Fruit fly (Drosophila melanogaster) whole organism, embryonic: ENCODE data around the gene GC.

ENCODE experiments used
- Antp ChIP-seq: fragments of 200-800 bp; sonication (Bioruptor generic); optimal IDR thresholded peaks from 3 replicates; lab custom pipeline; 2016; ENCODE audit warnings: missing biosample characterization, missing genetic modification characterization
- Awh ChIP-seq: fragments of 200-800 bp; sonication (Bioruptor generic); IDR thresholded peaks from 2 replicates; pipeline ENCODE4, ENCODE4 v1.3.6; 2022; ENCODE audit warnings: missing biosample characterization, missing genetic modification characterization
- B-H1 ChIP-seq: fragments of 200-800 bp; sonication (Bioruptor generic); IDR thresholded peaks from 3 replicates; pipeline ENCODE4 v1.3.6; 2022; ENCODE audit warnings: missing biosample characterization, missing genetic modification characterization
- BEAF-32 ChIP-seq: fragments of 200-800 bp; sonication (Bioruptor generic); optimal IDR thresholded peaks from 3 replicates; lab custom pipeline; 2017; ENCODE audit warnings: missing biosample characterization, missing genetic modification characterization, mild to moderate bottlenecking, moderate library complexity, missing genetic modification reagents
- CG10274 ChIP-seq: fragments of 200-800 bp; sonication (Bioruptor generic); optimal IDR thresholded peaks from 3 replicates; lab custom pipeline; 2017; ENCODE audit warnings: missing biosample characterization, mild to moderate bottlenecking, missing genetic modification characterization
- CG12299 ChIP-seq: fragments of 200-800 bp; sonication (Bioruptor generic); optimal IDR thresholded peaks from 2 replicates; lab custom pipeline; 2018; ENCODE audit warnings: missing biosample characterization, mild to moderate bottlenecking, missing genetic modification characterization
- CG12659 ChIP-seq: fragments of 200-800 bp; sonication (Bioruptor generic); optimal IDR thresholded peaks from 3 replicates; lab custom pipeline; 2017; ENCODE audit warnings: mild to moderate bottlenecking, missing biosample characterization, missing genetic modification reagents, missing genetic modification characterization
- CG15479 ChIP-seq: fragments of 200-800 bp; sonication (Bioruptor generic); optimal IDR thresholded peaks from 3 replicates; lab custom pipeline; 2019; ENCODE audit warnings: missing biosample characterization, mild to moderate bottlenecking, missing genetic modification characterization, moderate library complexity
- CG1603 ChIP-seq: fragments of 200-800 bp; sonication (Bioruptor generic); optimal IDR thresholded peaks from 2 replicates; lab custom pipeline; 2019; ENCODE audit warnings: missing biosample characterization, mild to moderate bottlenecking, missing genetic modification characterization, moderate library complexity
- CG16815 ChIP-seq: fragments of 200-800 bp; sonication (Bioruptor generic); optimal IDR thresholded peaks from 3 replicates; lab custom pipeline; 2017; ENCODE audit warnings: missing biosample characterization, mild to moderate bottlenecking, missing genetic modification characterization
- CG18011 ChIP-seq: fragments of 200-800 bp; sonication (Bioruptor generic); optimal IDR thresholded peaks from 2 replicates; lab custom pipeline; 2017; ENCODE audit warnings: missing biosample characterization, missing genetic modification characterization, mild to moderate bottlenecking, moderate library complexity, missing genotype
- CG18619 ChIP-seq: fragments of 200-800 bp; sonication (Bioruptor generic); optimal IDR thresholded peaks from 3 replicates; lab custom pipeline; 2017; ENCODE audit warnings: missing biosample characterization, mild to moderate bottlenecking, missing genetic modification characterization
- CG3281 ChIP-seq: fragments of 200-800 bp; sonication (Bioruptor generic); optimal IDR thresholded peaks from 3 replicates; lab custom pipeline; 2017; ENCODE audit warnings: missing biosample characterization, mild to moderate bottlenecking, missing genetic modification characterization
- CG4820 ChIP-seq: fragments of 200-800 bp; sonication (Bioruptor generic); optimal IDR thresholded peaks from 3 replicates; lab custom pipeline; 2016; ENCODE audit warnings: missing biosample characterization, missing genetic modification characterization
- CG6854 ChIP-seq: fragments of 200-800 bp; sonication (Bioruptor generic); optimal IDR thresholded peaks from 3 replicates; lab custom pipeline; 2017; ENCODE audit warnings: missing biosample characterization, mild to moderate bottlenecking, missing genetic modification characterization
- CG7271 ChIP-seq: fragments of 200-800 bp; sonication (Bioruptor generic); optimal IDR thresholded peaks from 2 replicates; lab custom pipeline; 2018; ENCODE audit warnings: missing biosample characterization, mild to moderate bottlenecking, missing genetic modification characterization, moderate library complexity
- CG7357 ChIP-seq: fragments of 200-800 bp; sonication (Bioruptor generic); IDR thresholded peaks from 3 replicates; pipeline ENCODE4 v1.3.6; 2022; ENCODE audit warnings: missing biosample characterization, missing genetic modification characterization
- CG9437 ChIP-seq: fragments of 200-800 bp; sonication (Bioruptor generic); optimal IDR thresholded peaks from 2 replicates; lab custom pipeline; 2018; ENCODE audit warnings: missing biosample characterization, mild to moderate bottlenecking, missing genetic modification characterization
- CG9609 ChIP-seq: fragments of 200-800 bp; sonication (Bioruptor generic); optimal IDR thresholded peaks from 3 replicates; lab custom pipeline; 2016; ENCODE audit warnings: missing biosample characterization, missing genetic modification characterization
- CG9932 ChIP-seq: fragments of 200-800 bp; sonication (Bioruptor generic); IDR thresholded peaks from 2 replicates; pipeline ENCODE4 v1.3.6; 2022; ENCODE audit warnings: missing biosample characterization, missing genetic modification characterization
- Camta ChIP-seq: fragments of 200-800 bp; sonication (Bioruptor generic); optimal IDR thresholded peaks from 2 replicates; lab custom pipeline; 2016; ENCODE audit warnings: missing biosample characterization, missing genetic modification characterization
- Chrac-16 ChIP-seq: fragments of 200-800 bp; sonication (Bioruptor generic); optimal IDR thresholded peaks from 3 replicates; lab custom pipeline; 2016; ENCODE audit warnings: missing biosample characterization, missing genetic modification characterization
- CrebB ChIP-seq: fragments of 200-800 bp; sonication (Bioruptor generic); optimal IDR thresholded peaks from 3 replicates; lab custom pipeline; 2018; ENCODE audit warnings: missing biosample characterization, mild to moderate bottlenecking, missing genetic modification characterization
- Dref ChIP-seq: fragments of 200-800 bp; sonication (Bioruptor generic); IDR thresholded peaks from 2 replicates; pipeline ENCODE4 v1.3.6; 2022; ENCODE audit warnings: missing biosample characterization, missing genetic modification characterization
- Drgx ChIP-seq: fragments of 200-800 bp; sonication (Bioruptor generic); IDR thresholded peaks from 2 replicates; pipeline ENCODE4 v1.3.6; 2022; ENCODE audit warnings: missing biosample characterization, missing genetic modification characterization
- Gug ChIP-seq: fragments of 200-800 bp; sonication (Bioruptor generic); IDR thresholded peaks from 4 replicates; pipeline ENCODE4 v1.3.6; 2022; ENCODE audit warnings: missing biosample characterization, missing genetic modification characterization
- Lim3 ChIP-seq: fragments of 200-800 bp; sonication (Bioruptor generic); IDR thresholded peaks from 2 replicates; pipeline ENCODE4 v1.3.6; 2022; ENCODE audit warnings: missing biosample characterization, missing genetic modification characterization
- MBD-R2 ChIP-seq: fragments of 200-800 bp; sonication (Bioruptor generic); IDR thresholded peaks from 2 replicates; pipeline ENCODE4 v1.3.6; 2022; ENCODE audit warnings: missing biosample characterization, missing genetic modification characterization
- MESR4 ChIP-seq: fragments of 200-800 bp; sonication (Bioruptor generic); optimal IDR thresholded peaks from 2 replicates; lab custom pipeline; 2018; ENCODE audit warnings: missing biosample characterization, mild to moderate bottlenecking, missing genetic modification characterization, moderate library complexity
- Nf-YA ChIP-seq: fragments of 200-800 bp; sonication (Bioruptor generic); IDR thresholded peaks from 2 replicates; pipeline ENCODE4 v1.3.6; 2022; ENCODE audit warnings: missing biosample characterization, missing genetic modification characterization
- NfI ChIP-seq: fragments of 200-800 bp; sonication (Bioruptor generic); optimal IDR thresholded peaks from 3 replicates; lab custom pipeline; 2018; ENCODE audit warnings: missing biosample characterization, mild to moderate bottlenecking, missing genetic modification characterization, moderate library complexity
- Optix ChIP-seq: fragments of 200-800 bp; sonication (Bioruptor generic); IDR thresholded peaks from 3 replicates; pipeline ENCODE4 v1.3.6; 2022; ENCODE audit warnings: missing biosample characterization, missing genetic modification characterization
- PHDP ChIP-seq: fragments of 200-800 bp; sonication (Bioruptor generic); optimal IDR thresholded peaks from 3 replicates; lab custom pipeline; 2018; ENCODE audit warnings: missing biosample characterization, mild to moderate bottlenecking, missing genetic modification characterization, moderate library complexity
- Sry-δ ChIP-seq: fragments of 200-800 bp; sonication (Bioruptor generic); optimal IDR thresholded peaks from 2 replicates; lab custom pipeline; 2016; ENCODE audit warnings: missing biosample characterization, missing genetic modification characterization
- Trl ChIP-seq, 3 experiments: fragments of >200 bp in 2 of 3; fragments of 200-800 bp in 1 of 3; sonication (Bioruptor generic) in 1 of 3; optimal IDR thresholded peaks; 2 replicates in 1 of 3; 3 replicates in 2 of 3; lab custom pipeline; 2016 to 2017; ENCODE audit warnings: missing biosample characterization in 1 of 3, missing genetic modification characterization in 1 of 3
- ash1 ChIP-seq: fragments of 200-800 bp; sonication (Bioruptor generic); optimal IDR thresholded peaks from 2 replicates; lab custom pipeline; 2018; ENCODE audit warnings: missing biosample characterization, mild to moderate bottlenecking, missing genetic modification characterization
- bbx ChIP-seq: fragments of 200-800 bp; sonication (Bioruptor generic); IDR thresholded peaks from 2 replicates; pipeline ENCODE4 v1.3.6; 2022; ENCODE audit warnings: missing biosample characterization, missing genetic modification characterization; ENCODE audit not compliant: partially characterized antibody
- cad ChIP-seq: fragments of >200 bp; optimal IDR thresholded peaks from 2 replicates; lab custom pipeline; 2017; ENCODE audit warnings: missing biosample characterization, missing genetic modification characterization
- cato ChIP-seq: fragments of 200-800 bp; sonication (Bioruptor generic); optimal IDR thresholded peaks from 2 replicates; lab custom pipeline; 2016; ENCODE audit warnings: missing biosample characterization, missing genetic modification characterization, borderline replicate concordance
- cg ChIP-seq: fragments of 200-800 bp; sonication (Bioruptor generic); optimal IDR thresholded peaks from 3 replicates; lab custom pipeline; 2019; ENCODE audit warnings: missing biosample characterization, mild to moderate bottlenecking, missing genetic modification characterization, moderate library complexity
- ci ChIP-seq: fragments of 200-800 bp; sonication (Bioruptor generic); IDR thresholded peaks from 3 replicates; pipeline ENCODE4 v1.3.6; 2022; ENCODE audit warnings: missing biosample characterization, missing genetic modification characterization
- corto ChIP-seq: fragments of 200-800 bp; sonication (Bioruptor generic); optimal IDR thresholded peaks from 2 replicates; lab custom pipeline; 2016; ENCODE audit warnings: missing biosample characterization, mild to moderate bottlenecking, missing genetic modification characterization, moderate library complexity
- emc ChIP-seq: fragments of 200-800 bp; sonication (Bioruptor generic); optimal IDR thresholded peaks from 2 replicates; lab custom pipeline; 2016; ENCODE audit warnings: missing biosample characterization, missing genetic modification characterization
- fd102C ChIP-seq: fragments of 200-800 bp; sonication (Bioruptor generic); optimal IDR thresholded peaks from 2 replicates; lab custom pipeline; 2018; ENCODE audit warnings: missing biosample characterization, mild to moderate bottlenecking, missing genetic modification characterization, moderate library complexity
- kni ChIP-seq: fragments of 200-800 bp; sonication (Bioruptor generic); optimal IDR thresholded peaks from 3 replicates; lab custom pipeline; 2017; ENCODE audit warnings: mild to moderate bottlenecking, missing biosample characterization, missing genetic modification reagents, missing genetic modification characterization
- nau ChIP-seq: fragments of 200-800 bp; sonication (Bioruptor generic); optimal IDR thresholded peaks from 3 replicates; lab custom pipeline; 2017; ENCODE audit warnings: missing biosample characterization, mild to moderate bottlenecking, missing genetic modification characterization, missing genetic modification reagents
- pnt ChIP-seq: fragments of 200-800 bp; sonication (Bioruptor generic); optimal IDR thresholded peaks from 3 replicates; lab custom pipeline; 2016; ENCODE audit warnings: missing biosample characterization, missing genetic modification characterization
- sens ChIP-seq: fragments of 200-800 bp; sonication (Bioruptor generic); peaks from one replicate; lab custom pipeline; 2016; ENCODE audit warnings: missing biosample characterization, missing genetic modification characterization
- wdn ChIP-seq: fragments of 200-800 bp; sonication (Bioruptor generic); IDR thresholded peaks from 2 replicates; pipeline ENCODE4 v1.3.6; 2022; ENCODE audit warnings: missing biosample characterization, missing genetic modification characterization

GC gene

DNA sequence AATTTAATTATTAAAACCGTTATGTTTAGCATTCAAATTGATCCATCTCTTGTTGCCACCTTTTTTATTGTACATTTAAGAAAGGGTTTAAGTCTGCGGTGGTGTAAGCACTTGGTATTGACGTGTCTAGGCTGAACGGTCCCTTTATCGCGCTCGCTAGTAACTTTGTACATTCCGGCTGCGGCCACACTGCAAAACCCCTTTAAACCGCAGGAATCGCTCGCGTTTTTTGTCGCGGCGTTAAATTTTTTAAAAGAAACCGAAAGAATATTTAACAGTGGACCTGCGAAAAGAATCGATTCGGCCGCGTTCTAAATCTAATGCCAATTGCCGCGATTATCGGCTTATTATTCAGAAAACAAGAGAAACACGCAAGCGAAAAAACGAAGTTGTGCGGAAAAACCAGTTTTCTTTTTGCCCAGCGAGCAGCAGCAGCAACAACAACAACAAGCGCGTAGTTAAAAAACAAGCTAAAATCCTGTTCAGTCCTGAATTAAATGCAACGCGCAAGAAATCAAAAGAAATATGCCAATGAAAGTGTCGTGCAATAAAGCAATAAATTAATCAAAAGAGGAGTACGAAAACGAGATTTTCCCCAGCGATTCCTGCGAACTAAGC, 52.5 kb downstream of the GC start, which contains the start of gene CG13917 (continued):
- no peak for TF ChIP-seq CG6854 (GFP tag; lab: Kevin White, UChicago)
- TF ChIP-seq Lim3 (GFP tag; lab: Robert Waterston, UW) = no peak
- TF ChIP-seq Trl (optimal IDR thresholded peaks at IDR 0.05; lab: Kevin White, UChicago) = no peak
- no peak for TF ChIP-seq Trl (GFP tag; optimal IDR thresholded peaks at IDR 0.05; lab: Kevin White, UChicago)
- TF ChIP-seq CrebB (tag; lab: Kevin White, UChicago) = no peak
- no peak for TF ChIP-seq NfI (GFP tag; lab: Kevin White, UChicago)
- TF ChIP-seq PHDP (tag; lab: Kevin White, UChicago) = no peak
- TF ChIP-seq Nf-YA (GFP tag; lab: Robert Waterston, UW) = no peak
- TF ChIP-seq CG7357 (GFP tag; lab: Robert Waterston, UW) = no peak
- TF ChIP-seq CG12299 = peak; percentile 41
- TF ChIP-seq Awh (GFP tag; lab: Robert Waterston, UW) = no peak
- TF ChIP-seq CG10274 (GFP tag; lab: Kevin White, UChicago) = no peak
- peak; percentile 64 for TF ChIP-seq bbx
- peak; percentile 48 for TF ChIP-seq Sry-δ (GFP tag; lab: Kevin White, UChicago)
- no peak for TF ChIP-seq CG15479 (GFP tag; lab: Kevin White, UChicago)
- TF ChIP-seq MESR4 = peak; percentile 34
- TF ChIP-seq MBD-R2 (GFP tag; lab: Robert Waterston, UW) = peak; percentile 65

DNA sequence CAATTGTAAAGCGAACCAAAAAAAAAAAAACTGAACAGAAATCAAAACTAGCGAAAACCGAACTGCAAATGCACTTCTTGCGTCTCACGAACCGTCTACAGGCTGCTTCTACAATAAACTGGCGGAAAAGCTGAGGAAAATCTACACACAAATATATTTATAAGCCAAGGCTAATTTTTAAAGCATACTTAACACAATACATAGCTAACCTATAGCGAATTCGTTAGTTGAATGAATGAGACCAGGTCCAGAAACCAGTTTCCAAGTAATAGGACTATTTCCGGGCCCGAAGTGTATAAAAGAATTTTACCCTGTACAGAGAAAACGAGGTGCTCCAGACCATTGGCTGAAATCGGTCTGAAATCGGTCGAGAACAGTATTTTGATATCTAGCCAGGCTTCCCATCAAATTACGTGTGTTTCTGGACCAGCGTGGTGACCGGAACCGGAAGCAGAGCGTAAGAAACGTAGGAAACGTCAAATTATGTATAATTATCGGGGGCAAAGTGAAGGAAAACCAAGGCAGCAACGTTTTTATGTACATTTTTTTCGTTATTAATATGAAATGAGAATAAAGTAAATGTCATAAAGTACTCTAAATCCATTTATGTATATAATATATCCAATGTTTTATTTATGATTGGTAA, 53.2 kb downstream of the GC start:
- no peak for TF ChIP-seq Gug (GFP tag; lab: Robert Waterston, UW)
- no peak for TF ChIP-seq CG18011 (GFP tag; lab: Kevin White, UChicago)
- no peak for TF ChIP-seq CG9609 (GFP tag; lab: Kevin White, UChicago)
- no peak for TF ChIP-seq pnt (GFP tag; lab: Kevin White, UChicago)
- no peak for TF ChIP-seq Optix (GFP tag; lab: Robert Waterston, UW)
- no peak for TF ChIP-seq Antp (GFP tag; lab: Kevin White, UChicago)
- TF ChIP-seq CG18619 (GFP tag; lab: Kevin White, UChicago) = peak; percentile 1
- peak; percentile 58; the same call in 1 of the 3 replicates for TF ChIP-seq ci
- TF ChIP-seq ash1 (GFP tag; lab: Kevin White, UChicago) = no peak
- no peak for TF ChIP-seq wdn
- peak; percentile 27 for TF ChIP-seq CG9437 (GFP tag; lab: Kevin White, UChicago)
- TF ChIP-seq CG4820 = no peak
- no peak for TF ChIP-seq Camta (GFP tag; lab: Kevin White, UChicago)
- no peak for TF ChIP-seq corto
- no peak for TF ChIP-seq cato (GFP tag; lab: Kevin White, UChicago)
- TF ChIP-seq nau = no peak
- no peak for TF ChIP-seq CG1603
- peak; percentile 55 for TF ChIP-seq sens
- TF ChIP-seq kni (GFP tag; lab: Kevin White, UChicago) = no peak
- no peak for TF ChIP-seq CG9932 (GFP tag; lab: Robert Waterston, UW)
- no peak for TF ChIP-seq cad (GFP tag; lab: Kevin White, UChicago)
- no peak for TF ChIP-seq fd102C (GFP tag; lab: Kevin White, UChicago)
- TF ChIP-seq CG7271 = peak; percentile 18
- TF ChIP-seq BEAF-32 (GFP tag; lab: Kevin White, UChicago) = no peak
- TF ChIP-seq Chrac-16 (GFP tag; lab: Kevin White, UChicago) = no peak
- TF ChIP-seq B-H1 = no peak
- no peak for TF ChIP-seq CG3281 (GFP tag; lab: Kevin White, UChicago)
- no peak for TF ChIP-seq CG12659 (GFP tag; lab: Kevin White, UChicago)
- no peak for TF ChIP-seq Dref
- no peak for TF ChIP-seq emc (GFP tag; lab: Kevin White, UChicago)
- TF ChIP-seq Drgx (GFP tag; lab: Robert Waterston, UW) = peak; percentile 19; the same call in 1 of the 2 replicates
- TF ChIP-seq cg (GFP tag; lab: Kevin White, UChicago) = no peak
- no peak for TF ChIP-seq CG16815 (GFP tag; lab: Kevin White, UChicago)
